Worm (Caenorhabditis elegans) whole organism, midembryonic: ENCODE data around the gene kdin-1.

Experiments used
- T22C8.4 ChIP-seq: fragments of 200-800 bp; sonication (Bioruptor generic); IDR thresholded peaks from 2 replicates; pipeline ENCODE4 v1.3.6; 2022; ENCODE audit warnings: missing genetic modification characterization, missing compliant biosample characterization
- cog-1 ChIP-seq: sonication (generic microtip); optimal IDR thresholded peaks from 2 replicates; lab custom pipeline; 2016; ENCODE audit warnings: missing genetic modification characterization, missing compliant biosample characterization
- flt-1 ChIP-seq: fragments of 200-800 bp; sonication (Bioruptor generic); IDR thresholded peaks from 2 replicates; pipeline ENCODE4 v1.3.6; 2022; ENCODE audit warnings: missing genetic modification characterization, missing compliant biosample characterization
- klf-2 ChIP-seq: fragments of 200-800 bp; sonication (Bioruptor generic); conservative IDR thresholded peaks from 2 replicates; pipeline ENCODE4 v1.3.6; 2022; ENCODE audit warnings: missing genetic modification reagents, missing genetic modification characterization, missing compliant biosample characterization
- med-1 ChIP-seq: sonication (generic microtip); optimal IDR thresholded peaks from 2 replicates; lab custom pipeline; 2017; ENCODE audit warnings: missing genetic modification characterization, mild to moderate bottlenecking, missing compliant biosample characterization, antibody characterized with exemption, missing genetic modification reagents; ENCODE audit not compliant: insufficient read depth
- ref-1 ChIP-seq: fragments of 200-800 bp; sonication (Bioruptor generic); conservative IDR thresholded peaks from 2 replicates; pipeline ENCODE4 v1.3.6; 2022; ENCODE audit warnings: missing genetic modification reagents, missing genetic modification characterization, missing compliant biosample characterization
- tab-1 ChIP-seq: fragments of 200-800 bp; sonication (Bioruptor generic); IDR thresholded peaks from 2 replicates; pipeline ENCODE4 v1.3.6; 2022; ENCODE audit warnings: missing genetic modification characterization, missing compliant biosample characterization
- ztf-23 ChIP-seq: fragments of 200-800 bp; sonication (Bioruptor generic); IDR thresholded peaks from 2 replicates; pipeline ENCODE4 v1.3.6; 2022; ENCODE audit warnings: missing genetic modification reagents, missing genetic modification characterization, missing compliant biosample characterization
- ztf-29 ChIP-seq: fragments of 200-800 bp; sonication (Bioruptor generic); IDR thresholded peaks from 2 replicates; pipeline ENCODE4 v1.3.6; 2022; ENCODE audit warnings: missing genetic modification reagents, missing genetic modification characterization, missing compliant biosample characterization

kdin-1 gene

DNA sequence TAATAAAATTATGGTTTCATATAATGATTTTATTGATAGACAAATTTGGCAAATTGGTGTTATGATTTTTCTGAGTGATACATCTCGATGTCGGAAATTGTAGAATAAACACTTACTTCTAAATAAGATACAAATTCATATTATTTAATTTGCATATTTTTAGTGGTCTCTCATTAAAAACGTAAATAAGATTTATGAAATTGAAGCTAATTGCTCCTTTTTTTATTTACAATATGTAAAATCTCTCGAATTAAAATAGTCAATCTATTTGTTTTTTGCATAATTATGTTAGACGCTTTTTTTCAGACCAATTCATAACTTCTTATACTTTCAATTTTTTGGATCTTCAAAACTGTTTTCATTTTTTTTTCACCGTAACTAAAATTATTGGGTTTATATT lies 6.2 kb upstream of the kdin-1 start, which contains the start of gene hrg-6:
hrg-6 (plus strand) TSS at position 301 of the 400 bp plus-strand sequence.
- TF ChIP-seq ztf-29 (no peak), med-1 (GFP tag; lab: Kevin White, UChicago) (no peak), klf-2 (GFP tag; lab: Robert Waterston, UW) (no peak), ref-1 (GFP tag; lab: Robert Waterston, UW) (no peak), T22C8.4 (GFP tag; lab: Robert Waterston, UW) (no peak), tab-1 (GFP tag; lab: Robert Waterston, UW) (no peak), ztf-23 (no peak), cog-1 (tag; lab: Kevin White, UChicago) (no peak), flt-1 (GFP tag; lab: Robert Waterston, UW) (no peak)

DNA sequence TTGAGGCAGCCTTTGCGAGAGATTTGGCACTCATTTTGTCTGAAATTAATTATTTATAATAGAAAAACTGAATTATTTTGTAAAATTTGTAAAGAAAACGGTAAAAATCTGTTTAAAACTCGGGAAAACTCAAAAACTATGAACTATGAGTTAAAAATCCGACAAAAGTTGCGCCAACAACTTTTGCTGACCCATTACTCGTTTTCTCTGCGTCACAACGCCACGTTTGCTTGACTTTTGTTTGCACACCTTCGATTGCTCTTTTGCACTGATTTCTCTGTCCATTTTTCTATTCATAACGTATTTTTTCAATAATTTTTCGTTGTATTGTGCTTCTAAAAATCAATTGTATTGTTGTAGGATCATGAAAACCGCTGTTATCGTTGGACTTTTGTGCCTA lies 2.2 kb upstream of the kdin-1 start, which contains the start of gene fkb-1:
fkb-1 (plus strand) TSS at position 361 of the 400 bp plus-strand sequence.
- no peak for TF ChIP-seq T22C8.4 (GFP tag; lab: Robert Waterston, UW)
- TF ChIP-seq tab-1 (GFP tag; lab: Robert Waterston, UW) = no peak
- no peak for TF ChIP-seq med-1 (GFP tag; lab: Kevin White, UChicago)
- TF ChIP-seq cog-1 (tag; lab: Kevin White, UChicago) = no peak
- no peak for TF ChIP-seq ref-1 (GFP tag; lab: Robert Waterston, UW)
- TF ChIP-seq ztf-23 = no peak
- TF ChIP-seq klf-2 (GFP tag; lab: Robert Waterston, UW) = no peak
- TF ChIP-seq flt-1 (GFP tag; lab: Robert Waterston, UW) = no peak
- no peak for TF ChIP-seq ztf-29

ce11 chrIV:11037118-11037719 lies 1.2 kb upstream of the kdin-1 start:
- no peak for TF ChIP-seq tab-1 (GFP tag; lab: Robert Waterston, UW)
- no peak for TF ChIP-seq flt-1 (GFP tag; lab: Robert Waterston, UW)
- TF ChIP-seq ztf-23 = no peak
- TF ChIP-seq klf-2 (GFP tag; lab: Robert Waterston, UW) = no peak
- TF ChIP-seq cog-1 (tag; lab: Kevin White, UChicago) = no peak
- TF ChIP-seq T22C8.4 (GFP tag; lab: Robert Waterston, UW) = no peak
- no peak for TF ChIP-seq ref-1 (GFP tag; lab: Robert Waterston, UW)
- no peak for TF ChIP-seq med-1 (GFP tag; lab: Kevin White, UChicago)
- TF ChIP-seq ztf-29 = no peak

- TF ChIP-seq ztf-23 (no peak), klf-2 (GFP tag; lab: Robert Waterston, UW) (no peak), flt-1 (GFP tag; lab: Robert Waterston, UW) (no peak), tab-1 (GFP tag; lab: Robert Waterston, UW) (no peak), ztf-29 (no peak)
Measured at ce11 chrIV:11038218-11038617, 237 bp upstream of the kdin-1 start.

DNA sequence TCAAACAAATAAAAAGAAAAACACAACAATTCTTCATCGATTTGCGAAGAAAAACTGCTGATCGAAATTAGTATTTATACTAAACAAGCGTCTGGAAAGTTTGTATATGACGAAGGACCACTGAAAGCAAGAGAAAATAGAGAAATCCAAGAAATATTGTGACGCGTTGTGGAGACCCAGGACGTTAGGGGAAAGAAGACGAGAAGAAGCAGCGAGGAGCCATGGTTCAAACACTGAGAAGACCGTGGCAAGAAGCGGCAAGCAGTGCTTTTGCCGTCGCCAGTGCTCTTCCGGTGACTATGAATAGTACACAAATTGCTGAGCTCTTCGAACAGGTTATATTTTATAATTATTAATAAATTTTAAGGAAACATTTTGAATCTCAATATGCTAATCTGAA lies 210 bp downstream of the kdin-1 start:
- TF ChIP-seq T22C8.4 (GFP tag; lab: Robert Waterston, UW) = no peak
- no peak for TF ChIP-seq flt-1 (GFP tag; lab: Robert Waterston, UW)
- TF ChIP-seq tab-1 (GFP tag; lab: Robert Waterston, UW) = no peak
- no peak for TF ChIP-seq ztf-29
- no peak for TF ChIP-seq ref-1 (GFP tag; lab: Robert Waterston, UW)
- no peak for TF ChIP-seq cog-1 (tag; lab: Kevin White, UChicago)
- TF ChIP-seq ztf-23 = no peak
- no peak for TF ChIP-seq klf-2 (GFP tag; lab: Robert Waterston, UW)
- no peak for TF ChIP-seq med-1 (GFP tag; lab: Kevin White, UChicago)

DNA sequence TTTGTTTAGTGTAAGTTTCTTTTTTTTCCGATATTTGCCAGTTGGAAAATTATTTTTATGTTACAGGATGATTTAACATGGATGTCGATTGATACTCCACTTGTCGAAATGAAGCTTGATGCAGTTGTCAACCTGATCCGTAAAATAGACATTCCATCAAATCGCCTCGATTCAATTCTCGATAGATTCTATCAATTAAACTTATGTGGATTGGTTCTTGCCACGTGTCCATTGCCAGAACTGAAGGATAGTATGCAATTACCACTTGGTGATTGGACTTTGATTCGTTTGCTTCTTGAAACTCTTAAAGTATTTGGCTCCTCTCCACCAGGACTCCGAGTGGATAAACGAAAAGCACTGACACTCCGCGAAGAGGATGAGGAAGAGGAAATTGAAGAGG lies 5.9 kb downstream of the kdin-1 start:
- no peak for TF ChIP-seq ztf-29
- TF ChIP-seq tab-1 (GFP tag; lab: Robert Waterston, UW) = no peak
- no peak for TF ChIP-seq flt-1 (GFP tag; lab: Robert Waterston, UW)
- no peak for TF ChIP-seq klf-2 (GFP tag; lab: Robert Waterston, UW)
- TF ChIP-seq cog-1 (tag; lab: Kevin White, UChicago) = no peak
- TF ChIP-seq ref-1 (GFP tag; lab: Robert Waterston, UW) = no peak
- no peak for TF ChIP-seq med-1 (GFP tag; lab: Kevin White, UChicago)
- TF ChIP-seq T22C8.4 (GFP tag; lab: Robert Waterston, UW) = no peak
- TF ChIP-seq ztf-23 = no peak

ce11 chrIV:11048871-11049270 lies 10.4 kb downstream of the kdin-1 start, which contains the start of gene F36H1.11:
Gene F36H1.11 (plus strand): TSS chrIV:11049171.
- TF ChIP-seq klf-2 (GFP tag; lab: Robert Waterston, UW) = no peak
- TF ChIP-seq tab-1 (GFP tag; lab: Robert Waterston, UW) = no peak
- TF ChIP-seq ztf-29 = no peak
- TF ChIP-seq cog-1 (tag; lab: Kevin White, UChicago) = no peak
- no peak for TF ChIP-seq med-1 (GFP tag; lab: Kevin White, UChicago)
- TF ChIP-seq flt-1 (GFP tag; lab: Robert Waterston, UW) = no peak
- TF ChIP-seq ztf-23 = no peak
- TF ChIP-seq T22C8.4 (GFP tag; lab: Robert Waterston, UW) = no peak
- no peak for TF ChIP-seq ref-1 (GFP tag; lab: Robert Waterston, UW)

- TF ChIP-seq tab-1 (GFP tag; lab: Robert Waterston, UW) (no peak), T22C8.4 (GFP tag; lab: Robert Waterston, UW) (no peak), med-1 (GFP tag; lab: Kevin White, UChicago) (no peak), ztf-29 (no peak), klf-2 (GFP tag; lab: Robert Waterston, UW) (no peak), ref-1 (GFP tag; lab: Robert Waterston, UW) (no peak), ztf-23 (no peak), flt-1 (GFP tag; lab: Robert Waterston, UW) (no peak), cog-1 (tag; lab: Kevin White, UChicago) (no peak)
Measured at ce11 chrIV:11049806-11050205, 11.4 kb downstream of the kdin-1 start, which contains the start of gene F36H1.3. Gene F36H1.3 (plus strand): TSS chrIV:11050128.

- TF ChIP-seq ztf-23 (no peak), tab-1 (GFP tag; lab: Robert Waterston, UW) (no peak)
Measured at ce11 chrIV:11051963-11052362, 13.5 kb downstream of the kdin-1 start.
